Worm (Caenorhabditis elegans) whole organism, L2 larva: Measurements from ENCODE around the gene syx-2.

ENCODE experiments used
- ZK546.5 ChIP-seq: sonication (generic microtip); optimal IDR thresholded peaks from 2 replicates; lab custom pipeline; 2017; ENCODE audit warnings: missing biosample characterization, missing genetic modification characterization
- aly-2 ChIP-seq: fragments of 150-350 bp; optimal IDR thresholded peaks from 2 replicates; lab custom pipeline; 2014; ENCODE audit warnings: missing biosample characterization, missing genetic modification characterization
- ama-1 ChIP-seq: fragments of 150-350 bp; optimal IDR thresholded peaks from 2 replicates; lab custom pipeline; 2018; ENCODE audit warnings: inconsistent platforms
- ceh-16 ChIP-seq: fragments of 150-350 bp; optimal IDR thresholded peaks from 2 replicates; lab custom pipeline; 2014; ENCODE audit warnings: missing biosample characterization, missing genetic modification characterization
- elt-3 ChIP-seq: sonication (generic microtip); optimal IDR thresholded peaks from 2 replicates; lab custom pipeline; 2017; ENCODE audit warnings: missing biosample characterization, missing genetic modification characterization
- lin-11 ChIP-seq: fragments of 150-350 bp; sonication (generic microtip); optimal IDR thresholded peaks from 2 replicates; lab custom pipeline; 2014; ENCODE audit warnings: missing biosample characterization, missing genetic modification characterization, inconsistent platforms, mixed read lengths
- lsy-2 ChIP-seq, 2 experiments: fragments of 150-350 bp in 1 of 2; sonication (generic microtip) in 1 of 2; optimal IDR thresholded peaks; 2 replicates each; lab custom pipeline; 2014 to 2017; ENCODE audit warnings: missing biosample characterization in 2 of 2, missing genetic modification characterization in 2 of 2
- mab-5 ChIP-seq: fragments of 150-350 bp; optimal IDR thresholded peaks from 2 replicates; lab custom pipeline; 2014; ENCODE audit warnings: missing biosample characterization, missing genetic modification characterization
- mdl-1 ChIP-seq, 2 experiments: fragments of 150-350 bp in 1 of 2; sonication (generic microtip) in 1 of 2; optimal IDR thresholded peaks; 2 replicates each; lab custom pipeline; 2017; ENCODE audit warnings: missing biosample characterization in 2 of 2, missing genetic modification characterization in 2 of 2
- nhr-11 ChIP-seq: fragments of 150-350 bp; optimal IDR thresholded peaks from 2 replicates; lab custom pipeline; 2014; ENCODE audit warnings: missing biosample characterization, missing genetic modification characterization
- nhr-237 ChIP-seq: fragments of 150-350 bp; optimal IDR thresholded peaks from 2 replicates; lab custom pipeline; 2014; ENCODE audit warnings: missing biosample characterization, missing genetic modification characterization
- nhr-77 ChIP-seq: fragments of 150-350 bp; optimal IDR thresholded peaks from 2 replicates; lab custom pipeline; 2014; ENCODE audit warnings: missing biosample characterization, missing genetic modification characterization
- unc-39 ChIP-seq: fragments of 150-350 bp; optimal IDR thresholded peaks from 2 replicates; lab custom pipeline; 2014; ENCODE audit warnings: missing biosample characterization, missing genetic modification characterization
- unc-62 ChIP-seq: fragments of 150-350 bp; optimal IDR thresholded peaks from 2 replicates; lab custom pipeline; 2014; ENCODE audit warnings: missing biosample characterization, missing genetic modification reagents, missing genetic modification characterization

- TF ChIP-seq lsy-2 (tag; optimal IDR thresholded peaks at IDR 0.05; lab: Kevin White, UChicago): no peak
- TF ChIP-seq elt-3: no peak
- TF ChIP-seq unc-39: no peak
- no peak for TF ChIP-seq ama-1 (lab: Kevin White, UChicago)
- no peak for TF ChIP-seq nhr-11 (tag; lab: Kevin White, UChicago)
- no peak for TF ChIP-seq ZK546.5 (tag; lab: Kevin White, UChicago)
- no peak for TF ChIP-seq lin-11
- no peak for TF ChIP-seq mdl-1 (tag; optimal IDR thresholded peaks at IDR 0.05; lab: Kevin White, UChicago)
- TF ChIP-seq ceh-16 (tag; lab: Kevin White, UChicago): no peak
- TF ChIP-seq nhr-77 (tag; lab: Kevin White, UChicago): no peak
- no peak for TF ChIP-seq aly-2 (tag; lab: Kevin White, UChicago)
- TF ChIP-seq nhr-237 (tag; lab: Kevin White, UChicago): no peak
- no peak for TF ChIP-seq mab-5 (tag; lab: Kevin White, UChicago)
- TF ChIP-seq unc-62: no peak
These were observed 11.8 kb upstream of the syx-2 start for ce11 chrX:13948167-13948566.
